Worm (Caenorhabditis elegans) whole organism, midembryonic: ENCODE results near the gene mec-12.

ENCODE experiments used
- T22C8.4 ChIP-seq: fragments of 200-800 bp; sonication (Bioruptor generic); IDR thresholded peaks from 2 replicates; pipeline ENCODE4 v1.3.6; 2022; ENCODE audit warnings: missing genetic modification characterization, missing compliant biosample characterization
- flt-1 ChIP-seq: fragments of 200-800 bp; sonication (Bioruptor generic); IDR thresholded peaks from 2 replicates; pipeline ENCODE4 v1.3.6; 2022; ENCODE audit warnings: missing genetic modification characterization, missing compliant biosample characterization
- med-1 ChIP-seq: sonication (generic microtip); optimal IDR thresholded peaks from 2 replicates; lab custom pipeline; 2017; ENCODE audit warnings: missing genetic modification characterization, mild to moderate bottlenecking, missing compliant biosample characterization, antibody characterized with exemption, missing genetic modification reagents; ENCODE audit not compliant: insufficient read depth
- ref-1 ChIP-seq: fragments of 200-800 bp; sonication (Bioruptor generic); conservative IDR thresholded peaks from 2 replicates; pipeline ENCODE4 v1.3.6; 2022; ENCODE audit warnings: missing genetic modification reagents, missing genetic modification characterization, missing compliant biosample characterization
- tab-1 ChIP-seq: fragments of 200-800 bp; sonication (Bioruptor generic); IDR thresholded peaks from 2 replicates; pipeline ENCODE4 v1.3.6; 2022; ENCODE audit warnings: missing genetic modification characterization, missing compliant biosample characterization
- ztf-29 ChIP-seq: fragments of 200-800 bp; sonication (Bioruptor generic); IDR thresholded peaks from 2 replicates; pipeline ENCODE4 v1.3.6; 2022; ENCODE audit warnings: missing genetic modification reagents, missing genetic modification characterization, missing compliant biosample characterization

ce11 chrIII:3094694-3095093 is 44.3 kb downstream of the mec-12 start:
- TF ChIP-seq ztf-29 (GFP tag; lab: Robert Waterston, UW) (no peak), T22C8.4 (GFP tag; lab: Robert Waterston, UW) (no peak), med-1 (GFP tag; lab: Kevin White, UChicago) (no peak), ref-1 (no peak), tab-1 (GFP tag; lab: Robert Waterston, UW) (no peak), flt-1 (GFP tag; lab: Robert Waterston, UW) (no peak)
